Worm (Caenorhabditis elegans): Measurements from ENCODE around the gene nhr-37.

The nhr-37 gene

ce11 chrV:6649317-6649716 lies 27.3 kb downstream of the nhr-37 start, which contains the start of gene T10H9.1:
Gene T10H9.1 (plus strand): TSS chrV:6649617.
- no peak for TF ChIP-seq aly-1 (tag; optimal IDR thresholded peaks at IDR 0.05)
- no peak for TF ChIP-seq ets-7 (tag; optimal IDR thresholded peaks at IDR 0.05)

DNA sequence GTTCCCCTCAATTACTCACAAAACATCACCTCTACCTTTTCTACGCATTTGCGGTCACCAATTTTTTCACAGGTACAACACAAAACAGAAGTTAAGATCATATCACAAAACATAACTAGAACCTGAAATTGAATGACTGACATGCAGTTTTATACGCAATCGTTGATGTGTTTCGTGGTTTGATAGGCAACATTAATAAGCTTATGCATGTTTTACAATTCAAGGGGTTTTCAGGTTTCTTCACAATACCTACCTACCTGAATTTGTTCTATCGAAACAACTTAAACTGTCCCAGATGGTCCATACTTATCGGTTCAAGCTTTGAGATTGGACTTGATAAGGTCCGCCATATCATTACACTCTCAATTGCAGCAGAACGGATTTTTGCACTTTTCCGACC lies 28.5 kb downstream of the nhr-37 start:
- no peak for TF ChIP-seq tbx-11 (GFP tag; IDR thresholded peaks at IDR 0.05)
- no peak for TF ChIP-seq ceh-13 (GFP tag; optimal IDR thresholded peaks at IDR 0.05)
- TF ChIP-seq F13C5.2 (tag; optimal IDR thresholded peaks at IDR 0.05): no peak
- no peak for TF ChIP-seq ets-7 (tag; optimal IDR thresholded peaks at IDR 0.05)
- no peak for TF ChIP-seq hmbx-1 (tag; optimal IDR thresholded peaks at IDR 0.05)
- TF ChIP-seq tbx-37 (GFP tag; conservative IDR thresholded peaks at IDR 0.05): no peak
- TF ChIP-seq B0310.2 (tag; optimal IDR thresholded peaks at IDR 0.05): no peak

ce11 chrV:6652051-6652450 lies 30.1 kb downstream of the nhr-37 start, which contains the start of gene T10H9.8:
Gene T10H9.8 (plus strand): TSS chrV:6652351.
- TF ChIP-seq tra-4 (tag; optimal IDR thresholded peaks at IDR 0.05): no peak
- TF ChIP-seq tbx-11 (GFP tag; IDR thresholded peaks at IDR 0.05): no peak
- TF ChIP-seq B0310.2 (tag; optimal IDR thresholded peaks at IDR 0.05): no peak
- TF ChIP-seq ets-7 (tag; optimal IDR thresholded peaks at IDR 0.05): no peak
- no peak for TF ChIP-seq ceh-13 (GFP tag; optimal IDR thresholded peaks at IDR 0.05)
- no peak for TF ChIP-seq hnd-1 (tag; optimal IDR thresholded peaks at IDR 0.05)
- TF ChIP-seq pes-1 (GFP tag; IDR thresholded peaks at IDR 0.05): no peak

ce11 chrV:6655174-6655573 lies 33.2 kb downstream of the nhr-37 start, which contains the start of gene syx-18:
Gene syx-18 (minus strand): TSS chrV:6655449.
- TF ChIP-seq F13C5.2 (tag; optimal IDR thresholded peaks at IDR 0.05) (no peak), sea-1 (GFP tag; conservative IDR thresholded peaks at IDR 0.05) (no peak), ets-7 (tag; optimal IDR thresholded peaks at IDR 0.05) (no peak), pes-1 (GFP tag; IDR thresholded peaks at IDR 0.05) (no peak), hmg-4 (GFP tag; optimal IDR thresholded peaks at IDR 0.05) (no peak), tra-4 (tag; optimal IDR thresholded peaks at IDR 0.05) (no peak), flt-1 (GFP tag; IDR thresholded peaks at IDR 0.05) (no peak), tbx-37 (GFP tag; conservative IDR thresholded peaks at IDR 0.05) (no peak), scrt-1 (GFP tag; IDR thresholded peaks at IDR 0.05) (no peak), ceh-13 (GFP tag; optimal IDR thresholded peaks at IDR 0.05) (no peak), tbx-11 (GFP tag; IDR thresholded peaks at IDR 0.05) (no peak), ceh-36 (tag; optimal IDR thresholded peaks at IDR 0.05) (no peak), ama-1 (optimal IDR thresholded peaks at IDR 0.05) (no peak), B0310.2 (tag; optimal IDR thresholded peaks at IDR 0.05) (no peak)

DNA sequence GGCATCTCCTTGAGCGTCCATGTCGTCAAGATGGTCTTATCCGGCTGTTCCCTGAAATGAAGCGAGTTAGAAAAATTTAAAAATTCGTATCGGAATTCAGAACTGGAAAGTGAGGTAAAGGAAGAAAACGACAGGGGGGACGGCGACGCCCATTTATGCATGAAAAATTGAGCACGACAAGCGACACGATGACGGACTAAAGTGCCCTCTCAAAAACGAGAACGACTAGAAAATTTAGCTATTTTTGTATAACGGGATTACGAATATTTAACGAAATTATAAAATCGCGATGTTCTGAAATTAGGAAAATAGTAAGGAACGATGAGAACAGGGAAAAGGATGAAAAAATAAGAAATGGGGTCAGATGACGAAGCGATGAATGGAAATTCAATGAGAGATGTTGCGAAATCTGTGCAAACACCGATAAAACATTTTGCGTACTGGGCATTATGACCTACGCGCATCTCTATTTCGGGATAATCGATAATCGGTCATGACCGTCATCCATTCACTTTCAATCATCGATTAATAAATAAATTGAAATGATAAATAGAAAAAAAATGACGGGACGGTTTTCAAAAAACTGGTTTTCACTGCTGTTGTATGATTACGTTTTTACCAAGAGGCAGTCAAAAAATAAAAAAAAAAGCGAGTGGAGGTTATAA lies 34.6 kb downstream of the nhr-37 start, which contains the start of gene snb-1:
TSS of gene snb-1 (minus strand) at position 51 of the 665 bp plus-strand sequence.
- no peak for TF ChIP-seq tra-4 (tag; optimal IDR thresholded peaks at IDR 0.05)
- TF ChIP-seq tbx-37 (GFP tag; conservative IDR thresholded peaks at IDR 0.05): no peak
- TF ChIP-seq F13C5.2 (tag; optimal IDR thresholded peaks at IDR 0.05): no peak
- TF ChIP-seq hmg-4 (GFP tag; optimal IDR thresholded peaks at IDR 0.05): no peak
- TF ChIP-seq pes-1 (GFP tag; IDR thresholded peaks at IDR 0.05): no peak

DNA sequence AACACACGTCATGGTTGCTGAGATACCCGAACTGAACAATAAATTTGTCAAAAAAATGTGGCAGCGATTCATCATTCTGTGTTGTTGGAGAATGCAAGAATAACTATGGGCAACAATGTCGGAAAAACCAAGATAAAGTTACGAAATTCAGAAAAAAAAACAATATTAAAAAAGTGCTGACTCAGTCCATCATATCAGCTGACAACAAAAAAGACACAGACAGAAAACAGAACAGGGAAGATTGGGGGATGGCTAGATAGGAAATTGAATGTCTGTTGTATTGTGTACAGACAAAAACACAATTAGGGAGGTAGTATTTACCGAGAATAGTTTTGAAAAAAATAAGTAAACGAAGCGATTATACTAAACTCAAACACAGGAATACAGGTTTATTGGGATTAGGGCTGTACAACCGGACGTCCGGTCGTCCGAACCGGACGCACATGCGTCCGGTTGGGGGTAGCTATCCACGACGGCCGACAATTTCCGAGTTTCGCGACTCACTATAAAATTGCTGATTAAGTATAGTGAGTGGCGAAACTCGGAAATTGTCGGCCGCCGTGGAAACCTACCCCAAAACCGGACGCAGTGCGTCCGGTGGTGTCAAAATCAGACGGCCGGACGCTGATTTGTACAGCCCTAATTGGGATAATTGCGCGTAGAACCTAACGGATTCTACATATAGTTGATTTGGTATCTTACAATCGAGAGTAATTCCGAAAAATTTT lies 35.7 kb downstream of the nhr-37 start:
- no peak for TF ChIP-seq ceh-36 (tag; optimal IDR thresholded peaks at IDR 0.05)
- TF ChIP-seq tra-4 (tag; optimal IDR thresholded peaks at IDR 0.05): no peak
- no peak for TF ChIP-seq ets-7 (tag; optimal IDR thresholded peaks at IDR 0.05)

- TF ChIP-seq aly-1 (tag; optimal IDR thresholded peaks at IDR 0.05): peak; percentile 11
- no peak for TF ChIP-seq tbx-11 (GFP tag; IDR thresholded peaks at IDR 0.05)
- peak; percentile 53 for TF ChIP-seq F13C5.2 (tag; optimal IDR thresholded peaks at IDR 0.05)
Observed at ce11 chrV:6658765-6659164, 36.8 kb downstream of the nhr-37 start.

DNA sequence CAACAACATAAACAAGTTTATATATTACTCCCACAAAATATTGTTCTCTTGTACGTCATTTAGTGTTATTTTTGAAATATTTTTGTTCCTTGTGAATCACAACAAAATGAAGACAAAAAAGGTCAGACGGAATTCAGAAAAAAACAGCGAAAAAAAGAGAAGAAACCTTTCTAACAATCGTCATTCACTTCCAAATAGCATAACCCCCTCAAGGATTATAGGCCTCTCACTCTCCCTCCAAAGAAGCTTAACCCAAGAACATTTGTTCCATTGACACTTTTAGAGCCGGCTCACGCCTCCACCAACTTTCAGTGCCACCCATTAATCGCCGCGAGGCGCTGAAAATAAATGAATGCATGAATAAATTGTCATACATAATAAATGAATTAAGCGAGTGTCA lies 37.5 kb downstream of the nhr-37 start:
- TF ChIP-seq F13C5.2 (tag; optimal IDR thresholded peaks at IDR 0.05): no peak
- no peak for TF ChIP-seq pes-1 (GFP tag; IDR thresholded peaks at IDR 0.05)
- TF ChIP-seq hnd-1 (tag; optimal IDR thresholded peaks at IDR 0.05): no peak
- TF ChIP-seq flt-1 (GFP tag; IDR thresholded peaks at IDR 0.05): no peak
- no peak for TF ChIP-seq tbx-37 (GFP tag; conservative IDR thresholded peaks at IDR 0.05)
- TF ChIP-seq ceh-13 (GFP tag; optimal IDR thresholded peaks at IDR 0.05): no peak

DNA sequence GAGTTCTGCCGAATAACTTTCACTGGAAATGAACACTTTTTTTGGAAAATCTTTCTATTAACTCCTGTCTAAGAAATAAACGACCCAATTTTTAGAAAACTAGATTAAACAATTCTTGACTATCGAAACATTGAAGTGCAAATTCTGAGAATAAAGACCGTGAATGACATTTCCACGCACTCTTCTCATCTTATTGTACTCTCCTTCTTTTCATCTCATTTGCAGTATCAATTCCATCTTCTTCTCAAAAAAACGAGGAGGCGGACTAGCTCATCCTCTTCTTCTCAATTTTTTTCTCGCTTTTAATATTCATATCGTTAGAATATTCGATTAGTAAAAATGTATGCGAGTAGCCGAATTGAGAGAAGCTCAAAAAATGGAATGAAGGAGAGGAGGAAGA lies 39.7 kb downstream of the nhr-37 start:
- no peak for TF ChIP-seq F13C5.2 (tag; optimal IDR thresholded peaks at IDR 0.05)

Measured in whole organism, early embryonic.